Worm (Caenorhabditis elegans) whole organism, late embryonic: Measurements from ENCODE around the gene C12D8.9.

ENCODE experiments used
- C08G9.2 ChIP-seq: sonication (generic microtip); optimal IDR thresholded peaks from 2 replicates; lab custom pipeline; 2016; ENCODE audit warnings: mild to moderate bottlenecking, missing genetic modification characterization, moderate library complexity, missing compliant biosample characterization
- C38D4.7 ChIP-seq: fragments of 200-800 bp; sonication (Bioruptor generic); optimal IDR thresholded peaks from 2 replicates; lab custom pipeline; 2018; ENCODE audit warnings: mild to moderate bottlenecking, missing genetic modification characterization, moderate library complexity, missing compliant biosample characterization
- K09A11.1 ChIP-seq: sonication (generic microtip); optimal IDR thresholded peaks from 2 replicates; lab custom pipeline; 2017; ENCODE audit warnings: antibody characterized with exemption, mild to moderate bottlenecking, missing genetic modification characterization, missing compliant biosample characterization; ENCODE audit not compliant: insufficient read depth
- Y22D7AL.16 ChIP-seq: sonication (generic microtip); optimal IDR thresholded peaks from 2 replicates; lab custom pipeline; 2016; ENCODE audit warnings: missing genetic modification characterization, missing compliant biosample characterization
- ceh-18 ChIP-seq: sonication (generic microtip); optimal IDR thresholded peaks from 2 replicates; lab custom pipeline; 2016; ENCODE audit warnings: missing genetic modification characterization, missing compliant biosample characterization
- ceh-19 ChIP-seq: fragments of 200-800 bp; sonication (Bioruptor generic); optimal IDR thresholded peaks from 2 replicates; lab custom pipeline; 2018; ENCODE audit warnings: mild to moderate bottlenecking, missing genetic modification characterization, missing compliant biosample characterization
- ceh-24 ChIP-seq: sonication (generic microtip); optimal IDR thresholded peaks from 2 replicates; lab custom pipeline; 2016; ENCODE audit warnings: mild to moderate bottlenecking, missing genetic modification characterization, missing compliant biosample characterization
- ceh-48 ChIP-seq: sonication (generic microtip); optimal IDR thresholded peaks from 2 replicates; lab custom pipeline; 2016; ENCODE audit warnings: missing genetic modification characterization, inconsistent platforms, missing compliant biosample characterization
- ceh-6 ChIP-seq: fragments of 200-800 bp; sonication (Bioruptor generic); optimal IDR thresholded peaks from 2 replicates; lab custom pipeline; 2018; ENCODE audit warnings: mild to moderate bottlenecking, missing genetic modification characterization, missing compliant biosample characterization
- che-1 ChIP-seq: sonication (generic microtip); optimal IDR thresholded peaks from 2 replicates; lab custom pipeline; 2016; ENCODE audit warnings: mild to moderate bottlenecking, missing genetic modification characterization, missing compliant biosample characterization
- dmd-4 ChIP-seq: sonication (generic microtip); optimal IDR thresholded peaks from 2 replicates; lab custom pipeline; 2016; ENCODE audit warnings: borderline replicate concordance, missing genetic modification characterization, missing compliant biosample characterization
- dve-1 ChIP-seq: sonication (generic microtip); optimal IDR thresholded peaks from 2 replicates; lab custom pipeline; 2017; ENCODE audit warnings: antibody characterized with exemption, mild to moderate bottlenecking, missing genetic modification characterization, missing compliant biosample characterization
- elt-2 ChIP-seq: sonication (generic microtip); optimal IDR thresholded peaks from 2 replicates; lab custom pipeline; 2016; ENCODE audit warnings: missing genetic modification reagents, missing genetic modification characterization, missing compliant biosample characterization
- elt-4 ChIP-seq: sonication (generic microtip); optimal IDR thresholded peaks from 2 replicates; lab custom pipeline; 2016; ENCODE audit warnings: missing genetic modification characterization, missing compliant biosample characterization
- fkh-10 ChIP-seq: fragments of 150-350 bp; optimal IDR thresholded peaks from 2 replicates; lab custom pipeline; 2014; ENCODE audit warnings: missing biosample characterization, missing genetic modification reagents, missing genetic modification characterization
- fkh-6 ChIP-seq: sonication (generic microtip); optimal IDR thresholded peaks from 2 replicates; lab custom pipeline; 2016; ENCODE audit warnings: missing genetic modification characterization, missing compliant biosample characterization
- gmeb-2 ChIP-seq: sonication (generic microtip); optimal IDR thresholded peaks from 2 replicates; lab custom pipeline; 2016; ENCODE audit warnings: missing genetic modification characterization, inconsistent platforms, missing compliant biosample characterization
- hlh-13 ChIP-seq: fragments of 200-800 bp; sonication (Bioruptor generic); optimal IDR thresholded peaks from 2 replicates; lab custom pipeline; 2018; ENCODE audit warnings: mild to moderate bottlenecking, missing genetic modification characterization, missing compliant biosample characterization
- hlh-15 ChIP-seq: sonication (generic microtip); optimal IDR thresholded peaks from 2 replicates; lab custom pipeline; 2016; ENCODE audit warnings: missing genetic modification characterization, missing compliant biosample characterization
- lin-11 ChIP-seq: fragments of 200-800 bp; sonication (Bioruptor generic); optimal IDR thresholded peaks from 2 replicates; lab custom pipeline; 2018; ENCODE audit warnings: mild to moderate bottlenecking, missing genetic modification characterization, missing compliant biosample characterization
- madf-2 ChIP-seq: sonication (generic microtip); optimal IDR thresholded peaks from 2 replicates; lab custom pipeline; 2017; ENCODE audit warnings: missing genetic modification characterization, missing compliant biosample characterization
- mec-3 ChIP-seq: sonication (generic microtip); optimal IDR thresholded peaks from 2 replicates; lab custom pipeline; 2016; ENCODE audit warnings: borderline replicate concordance, missing genetic modification characterization, missing compliant biosample characterization
- nhr-11 ChIP-seq: fragments of 150-350 bp; optimal IDR thresholded peaks from 2 replicates; lab custom pipeline; 2014; ENCODE audit warnings: missing biosample characterization, missing genetic modification characterization
- nhr-232 ChIP-seq: sonication (generic microtip); optimal IDR thresholded peaks from 2 replicates; lab custom pipeline; 2016; ENCODE audit warnings: missing genetic modification characterization, missing compliant biosample characterization
- npax-4 ChIP-seq: sonication (generic microtip); optimal IDR thresholded peaks from 2 replicates; lab custom pipeline; 2016; ENCODE audit warnings: missing genetic modification characterization, missing compliant biosample characterization
- odd-2 ChIP-seq: sonication (generic microtip); optimal IDR thresholded peaks from 2 replicates; lab custom pipeline; 2017; ENCODE audit warnings: antibody characterized with exemption, mild to moderate bottlenecking, missing genetic modification characterization, missing compliant biosample characterization
- pat-9 ChIP-seq: fragments of 200-800 bp; sonication (Bioruptor generic); optimal IDR thresholded peaks from 2 replicates; lab custom pipeline; 2018; ENCODE audit warnings: mild to moderate bottlenecking, missing genetic modification characterization, moderate library complexity, missing compliant biosample characterization
- pax-1 ChIP-seq: fragments of 150-350 bp; optimal IDR thresholded peaks from 2 replicates; lab custom pipeline; 2014; ENCODE audit warnings: missing biosample characterization, missing genetic modification characterization
- pha-2 ChIP-seq: sonication (generic microtip); optimal IDR thresholded peaks from 2 replicates; lab custom pipeline; 2017; ENCODE audit warnings: mild to moderate bottlenecking, missing genetic modification characterization, missing compliant biosample characterization
- pqm-1 ChIP-seq: sonication (generic microtip); optimal IDR thresholded peaks from 2 replicates; lab custom pipeline; 2016; ENCODE audit warnings: missing genetic modification characterization, missing compliant biosample characterization
- rnt-1 ChIP-seq: sonication (generic microtip); optimal IDR thresholded peaks from 2 replicates; lab custom pipeline; 2016; ENCODE audit warnings: missing genetic modification characterization, missing compliant biosample characterization
- sdc-2 ChIP-seq: sonication (generic microtip); optimal IDR thresholded peaks from 2 replicates; lab custom pipeline; 2016; ENCODE audit warnings: missing genotype, missing genetic modification characterization, missing compliant biosample characterization
- sox-2 ChIP-seq: fragments of 200-800 bp; sonication (Bioruptor generic); IDR thresholded peaks from 2 replicates; pipeline ENCODE4 v1.3.6; 2022; ENCODE audit warnings: missing genetic modification reagents, missing genetic modification characterization, missing compliant biosample characterization
- tbx-7 ChIP-seq: sonication (generic microtip); optimal IDR thresholded peaks from 2 replicates; lab custom pipeline; 2016; ENCODE audit warnings: missing genotype, missing genetic modification characterization, missing compliant biosample characterization
- unc-42 ChIP-seq: sonication (generic microtip); optimal IDR thresholded peaks from 2 replicates; lab custom pipeline; 2016; ENCODE audit warnings: missing genotype, missing genetic modification characterization, missing compliant biosample characterization
- unc-86 ChIP-seq: sonication (generic microtip); optimal IDR thresholded peaks from 2 replicates; lab custom pipeline; 2016; ENCODE audit warnings: missing genetic modification characterization, missing compliant biosample characterization
- ztf-16 ChIP-seq: sonication (generic microtip); optimal IDR thresholded peaks from 2 replicates; lab custom pipeline; 2017; ENCODE audit warnings: missing genetic modification characterization, missing compliant biosample characterization

The C12D8.9 gene

ce11 chrV:10224619-10225018 is 18.4 kb downstream of the C12D8.9 start:
- TF ChIP-seq rnt-1 (tag; lab: Kevin White, UChicago) (no peak), nhr-11 (tag; lab: Kevin White, UChicago) (no peak), unc-86 (tag; lab: Kevin White, UChicago) (no peak), madf-2 (tag; lab: Kevin White, UChicago) (no peak), fkh-10 (GFP tag; lab: Kevin White, UChicago) (no peak), dmd-4 (tag; lab: Kevin White, UChicago) (no peak), elt-2 (tag; lab: Kevin White, UChicago) (no peak), fkh-6 (tag; lab: Kevin White, UChicago) (no peak), C38D4.7 (GFP tag; lab: Kevin White, UChicago) (no peak), pax-1 (tag; lab: Kevin White, UChicago) (no peak), lin-11 (tag; lab: Kevin White, UChicago) (no peak), hlh-15 (tag; lab: Kevin White, UChicago) (no peak), tbx-7 (tag; lab: Kevin White, UChicago) (no peak)
- TF ChIP-seq, all 69 proteins: peak for 0

ce11 chrV:10222007-10222406 is 21.0 kb downstream of the C12D8.9 start, which contains the start of gene C12D8.20:
Gene C12D8.20, plus strand, starts transcription at chrV:10222307.
- no peak for TF ChIP-seq C38D4.7 (GFP tag; lab: Kevin White, UChicago)
- TF ChIP-seq npax-4 = no peak
- TF ChIP-seq mec-3 (tag; lab: Kevin White, UChicago) = no peak
- TF ChIP-seq ztf-16 (tag; lab: Kevin White, UChicago) = no peak
- TF ChIP-seq ceh-18 = no peak
- no peak for TF ChIP-seq sox-2 (GFP tag; lab: Robert Waterston, UW)

- TF ChIP-seq hlh-13 (GFP tag; lab: Kevin White, UChicago) (no peak), ceh-48 (no peak), mec-3 (tag; lab: Kevin White, UChicago) (no peak), odd-2 (tag; lab: Kevin White, UChicago) (no peak), unc-86 (tag; lab: Kevin White, UChicago) (no peak), nhr-232 (tag; lab: Kevin White, UChicago) (no peak), hlh-15 (tag; lab: Kevin White, UChicago) (no peak), che-1 (no peak), gmeb-2 (no peak), C08G9.2 (no peak), ceh-19 (GFP tag; lab: Kevin White, UChicago) (no peak), elt-4 (tag; lab: Kevin White, UChicago) (no peak), fkh-10 (GFP tag; lab: Kevin White, UChicago) (no peak), ceh-6 (no peak), pqm-1 (no peak), sdc-2 (no peak), elt-2 (tag; lab: Kevin White, UChicago) (no peak)
These were observed 21.7 kb downstream of the C12D8.9 start, which contains the start of the genes fipr-5 and fipr-9 for ce11 chrV:10221317-10221716. Gene fipr-5, minus strand, starts transcription at chrV:10221417. Gene fipr-9, plus strand, starts transcription at chrV:10221662.

- TF ChIP-seq dve-1 (no peak), pax-1 (tag; lab: Kevin White, UChicago) (no peak), elt-2 (tag; lab: Kevin White, UChicago) (no peak), pat-9 (no peak), ceh-18 (no peak), K09A11.1 (no peak)
- TF ChIP-seq, all 69 proteins: peak for 0
These were observed 22.4 kb downstream of the C12D8.9 start, which contains the start of gene C12D8.13 for ce11 chrV:10220605-10221004. Gene C12D8.13, minus strand, starts transcription at chrV:10220705.

- no peak for TF ChIP-seq elt-2 (tag; lab: Kevin White, UChicago)
- no peak for TF ChIP-seq Y22D7AL.16
- TF ChIP-seq unc-42 (tag; lab: Kevin White, UChicago) = no peak
- no peak for TF ChIP-seq ceh-24
- TF ChIP-seq pha-2 (tag; lab: Kevin White, UChicago) = no peak
- TF ChIP-seq, all 69 proteins: peak for 0
These were observed 26.3 kb downstream of the C12D8.9 start, which contains the start of gene ZK856.14 for ce11 chrV:10216724-10217123. Gene ZK856.14, plus strand, starts transcription at chrV:10217024.
